Fruit fly (Drosophila melanogaster) whole organism, embryonic: ENCODE data around the gene CG10508.

ENCODE experiments used
- Abd-B ChIP-seq: fragments of 200-800 bp; sonication (Bioruptor generic); optimal IDR thresholded peaks from 2 replicates; lab custom pipeline; 2018; ENCODE audit warnings: missing biosample characterization, mild to moderate bottlenecking, missing genetic modification characterization, moderate library complexity
- Adf1 ChIP-seq: fragments of 200-800 bp; sonication (Bioruptor generic); IDR thresholded peaks from 2 replicates; pipeline ENCODE4 v1.3.6; 2022; ENCODE audit warnings: missing biosample characterization, missing genetic modification characterization
- Antp ChIP-seq: fragments of 200-800 bp; sonication (Bioruptor generic); optimal IDR thresholded peaks from 3 replicates; lab custom pipeline; 2016; ENCODE audit warnings: missing biosample characterization, missing genetic modification characterization
- Bgb ChIP-seq: fragments of 200-800 bp; sonication (Bioruptor generic); IDR thresholded peaks from 2 replicates; pipeline ENCODE4 v1.3.6; 2022; ENCODE audit warnings: missing biosample characterization, missing genetic modification characterization; ENCODE audit not compliant: partially characterized antibody
- CG10147 ChIP-seq: fragments of 200-800 bp; sonication (Bioruptor generic); optimal IDR thresholded peaks from 2 replicates; lab custom pipeline; 2019; ENCODE audit warnings: missing biosample characterization, mild to moderate bottlenecking, missing genetic modification characterization, moderate library complexity
- CG1024 ChIP-seq: fragments of 200-800 bp; sonication (Bioruptor generic); IDR thresholded peaks from 2 replicates; pipeline ENCODE4 v1.3.6; 2022; ENCODE audit warnings: missing biosample characterization, missing genetic modification characterization
- CG10267 ChIP-seq: fragments of 200-800 bp; sonication (Bioruptor generic); optimal IDR thresholded peaks from 2 replicates; lab custom pipeline; 2018; ENCODE audit warnings: missing biosample characterization, mild to moderate bottlenecking, missing genetic modification characterization, moderate library complexity
- CG10959 ChIP-seq: fragments of 200-800 bp; sonication (Bioruptor generic); IDR thresholded peaks from 2 replicates; pipeline ENCODE4 v1.3.6; 2022; ENCODE audit warnings: missing biosample characterization, missing genetic modification characterization
- CG12659 ChIP-seq: fragments of 200-800 bp; sonication (Bioruptor generic); optimal IDR thresholded peaks from 3 replicates; lab custom pipeline; 2017; ENCODE audit warnings: mild to moderate bottlenecking, missing biosample characterization, missing genetic modification reagents, missing genetic modification characterization
- CG14710 ChIP-seq: fragments of 200-800 bp; sonication (Bioruptor generic); optimal IDR thresholded peaks from 3 replicates; lab custom pipeline; 2019; ENCODE audit warnings: missing biosample characterization, mild to moderate bottlenecking, missing genetic modification characterization, moderate library complexity
- CG15479 ChIP-seq: fragments of 200-800 bp; sonication (Bioruptor generic); optimal IDR thresholded peaks from 3 replicates; lab custom pipeline; 2019; ENCODE audit warnings: missing biosample characterization, mild to moderate bottlenecking, missing genetic modification characterization, moderate library complexity
- CG17186 ChIP-seq: fragments of 200-800 bp; sonication (Bioruptor generic); optimal IDR thresholded peaks from 3 replicates; lab custom pipeline; 2017; ENCODE audit warnings: missing biosample characterization, missing genetic modification reagents, missing genetic modification characterization
- CG1832 ChIP-seq: fragments of 200-800 bp; sonication (Bioruptor generic); optimal IDR thresholded peaks from 2 replicates; lab custom pipeline; 2017; ENCODE audit warnings: missing biosample characterization, mild to moderate bottlenecking, missing genetic modification characterization, inconsistent platforms
- CG2875 ChIP-seq: fragments of 200-800 bp; sonication (Bioruptor generic); optimal IDR thresholded peaks from 2 replicates; lab custom pipeline; 2017; ENCODE audit warnings: missing biosample characterization, mild to moderate bottlenecking, missing genetic modification characterization, missing genetic modification reagents
- CG31441 ChIP-seq: fragments of 200-800 bp; sonication (Bioruptor generic); IDR thresholded peaks from 2 replicates; pipeline ENCODE4 v1.3.6; 2022; ENCODE audit warnings: missing biosample characterization, missing genetic modification characterization
- CG5953 ChIP-seq: fragments of 200-800 bp; sonication (Bioruptor generic); IDR thresholded peaks from 2 replicates; pipeline ENCODE4 v1.3.6; 2022; ENCODE audit warnings: missing biosample characterization, missing genetic modification characterization
- CG6175 ChIP-seq: fragments of 200-800 bp; sonication (Bioruptor generic); IDR thresholded peaks from 3 replicates; pipeline ENCODE4 v1.3.6; 2022; ENCODE audit warnings: missing biosample characterization, missing genetic modification characterization
- CG8281 ChIP-seq: fragments of 200-800 bp; sonication (Bioruptor generic); optimal IDR thresholded peaks from 2 replicates; lab custom pipeline; 2018; ENCODE audit warnings: missing biosample characterization, mild to moderate bottlenecking, missing genetic modification characterization, moderate library complexity
- CG8944 ChIP-seq: fragments of 200-800 bp; sonication (Bioruptor generic); optimal IDR thresholded peaks from 3 replicates; lab custom pipeline; 2016; ENCODE audit warnings: missing biosample characterization, missing genetic modification characterization
- Chrac-16 ChIP-seq: fragments of 200-800 bp; sonication (Bioruptor generic); optimal IDR thresholded peaks from 3 replicates; lab custom pipeline; 2016; ENCODE audit warnings: missing biosample characterization, missing genetic modification characterization
- D ChIP-seq, 2 experiments: fragments of 200-800 bp in 1 of 2; fragments of >200 bp in 1 of 2; sonication (Bioruptor generic) in 1 of 2; optimal IDR thresholded peaks; 2 replicates in 1 of 2; 3 replicates in 1 of 2; lab custom pipeline; 2017; ENCODE audit warnings: mild to moderate bottlenecking in 1 of 2, missing biosample characterization in 1 of 2, missing genetic modification characterization in 1 of 2, missing genetic modification reagents in 1 of 2
- Dfd ChIP-seq, 2 experiments: fragments of >200 bp; optimal IDR thresholded peaks; 2 replicates each; lab custom pipeline; 2017; ENCODE audit warnings: missing biosample characterization in 2 of 2, missing genetic modification characterization in 2 of 2
- Eip74EF ChIP-seq, 2 experiments: fragments of 200-800 bp in 1 of 2; fragments of >200 bp in 1 of 2; sonication (Bioruptor generic) in 1 of 2; optimal IDR thresholded peaks; 2 replicates each; lab custom pipeline; 2017 to 2019; ENCODE audit warnings: missing biosample characterization in 2 of 2, missing genetic modification characterization in 2 of 2, mild to moderate bottlenecking in 1 of 2, moderate library complexity in 1 of 2
- Ets97D ChIP-seq: fragments of 200-800 bp; sonication (Bioruptor generic); optimal IDR thresholded peaks from 3 replicates; lab custom pipeline; 2016; ENCODE audit warnings: missing biosample characterization, missing genetic modification characterization
- Hr39 ChIP-seq: fragments of >200 bp; optimal IDR thresholded peaks from 2 replicates; lab custom pipeline; 2017
- Mad ChIP-seq: fragments of 200-800 bp; sonication (Bioruptor generic); optimal IDR thresholded peaks from 2 replicates; lab custom pipeline; 2016; ENCODE audit warnings: missing biosample characterization, missing genetic modification characterization
- Mrtf ChIP-seq: fragments of 200-800 bp; sonication (Bioruptor generic); IDR thresholded peaks from 3 replicates; pipeline ENCODE4 v1.3.6; 2022; ENCODE audit warnings: missing biosample characterization, missing genetic modification characterization
- Ssrp ChIP-seq: fragments of 200-800 bp; sonication (Bioruptor generic); optimal IDR thresholded peaks from 2 replicates; lab custom pipeline; 2018; ENCODE audit warnings: missing biosample characterization, mild to moderate bottlenecking, missing genetic modification characterization, moderate library complexity
- bcd ChIP-seq: fragments of 200-800 bp; sonication (Bioruptor generic); optimal IDR thresholded peaks from 2 replicates; lab custom pipeline; 2017; ENCODE audit warnings: missing biosample characterization, mild to moderate bottlenecking, missing genetic modification characterization
- cato ChIP-seq: fragments of 200-800 bp; sonication (Bioruptor generic); optimal IDR thresholded peaks from 2 replicates; lab custom pipeline; 2016; ENCODE audit warnings: missing biosample characterization, missing genetic modification characterization, borderline replicate concordance
- ci ChIP-seq: fragments of 200-800 bp; sonication (Bioruptor generic); IDR thresholded peaks from 3 replicates; pipeline ENCODE4 v1.3.6; 2022; ENCODE audit warnings: missing biosample characterization, missing genetic modification characterization
- crp ChIP-seq, 2 experiments: fragments of 200-800 bp; sonication (Bioruptor generic); optimal IDR thresholded peaks; 2 replicates in 1 of 2; 3 replicates in 1 of 2; lab custom pipeline; 2017; ENCODE audit warnings: missing biosample characterization in 2 of 2, missing genetic modification characterization in 2 of 2, mild to moderate bottlenecking in 1 of 2, moderate library complexity in 1 of 2
- danr ChIP-seq: fragments of 200-800 bp; sonication (Bioruptor generic); IDR thresholded peaks from 2 replicates; pipeline ENCODE4 v1.3.6; 2022; ENCODE audit warnings: missing biosample characterization, missing genetic modification characterization
- dpn ChIP-seq, 2 experiments: fragments of 200-800 bp; sonication (Bioruptor generic); optimal IDR thresholded peaks; 3 replicates each; lab custom pipeline; 2016; ENCODE audit warnings: missing biosample characterization in 2 of 2, missing genetic modification characterization in 2 of 2
- ewg ChIP-seq: fragments of 200-800 bp; sonication (Bioruptor generic); optimal IDR thresholded peaks from 3 replicates; lab custom pipeline; 2017; ENCODE audit warnings: mild to moderate bottlenecking, missing biosample characterization, missing genetic modification reagents, missing genetic modification characterization
- gem ChIP-seq: fragments of 200-800 bp; sonication (Bioruptor generic); optimal IDR thresholded peaks from 2 replicates; lab custom pipeline; 2019; ENCODE audit warnings: missing biosample characterization, mild to moderate bottlenecking, missing genetic modification characterization, moderate library complexity
- h ChIP-seq: fragments of >200 bp; optimal IDR thresholded peaks from 2 replicates; lab custom pipeline; 2017
- hkb ChIP-seq, 2 experiments: fragments of 200-800 bp in 1 of 2; fragments of >200 bp in 1 of 2; sonication (Bioruptor generic) in 1 of 2; IDR thresholded peaks in 1 of 2; optimal IDR thresholded peaks in 1 of 2; 2 replicates each; pipeline versions ENCODE4 v1.3.6 to Lab custom; 2017 to 2022; ENCODE audit warnings: missing biosample characterization in 1 of 2, missing genetic modification characterization in 1 of 2
- ken ChIP-seq: fragments of 200-800 bp; sonication (Bioruptor generic); IDR thresholded peaks from 3 replicates; pipeline ENCODE4 v1.3.6; 2022; ENCODE audit warnings: missing biosample characterization, missing genetic modification characterization
- onecut ChIP-seq: fragments of 200-800 bp; sonication (Bioruptor generic); IDR thresholded peaks from 2 replicates; pipeline ENCODE4 v1.3.6; 2022; ENCODE audit warnings: missing biosample characterization, missing genetic modification characterization
- pros ChIP-seq: fragments of 200-800 bp; sonication (Bioruptor generic); optimal IDR thresholded peaks from 3 replicates; lab custom pipeline; 2019; ENCODE audit warnings: missing biosample characterization, mild to moderate bottlenecking, missing genetic modification characterization, moderate library complexity
- psq ChIP-seq: fragments of 200-800 bp; sonication (Bioruptor generic); optimal IDR thresholded peaks from 2 replicates; lab custom pipeline; 2017; ENCODE audit warnings: missing biosample characterization, missing genetic modification characterization
- schlank ChIP-seq: fragments of 200-800 bp; sonication (Bioruptor generic); optimal IDR thresholded peaks from 2 replicates; lab custom pipeline; 2018; ENCODE audit warnings: missing biosample characterization, mild to moderate bottlenecking, missing genetic modification characterization
- sens-2 ChIP-seq: fragments of 200-800 bp; sonication (Bioruptor generic); IDR thresholded peaks from 2 replicates; pipeline ENCODE4 v1.3.6; 2022; ENCODE audit warnings: missing biosample characterization, missing genetic modification characterization
- sim ChIP-seq: fragments of 200-800 bp; sonication (Bioruptor generic); IDR thresholded peaks from 2 replicates; pipeline ENCODE4 v1.3.6; 2022; ENCODE audit warnings: missing biosample characterization, missing genetic modification characterization
- tll ChIP-seq, 2 experiments: fragments of 200-800 bp in 1 of 2; fragments of >200 bp in 1 of 2; sonication (Bioruptor generic) in 1 of 2; optimal IDR thresholded peaks; 2 replicates each; lab custom pipeline; 2017 to 2019; ENCODE audit warnings: missing biosample characterization in 2 of 2, missing genetic modification characterization in 2 of 2, mild to moderate bottlenecking in 1 of 2, moderate library complexity in 1 of 2
- usp ChIP-seq: fragments of >200 bp; optimal IDR thresholded peaks from 2 replicates; lab custom pipeline; 2017; ENCODE audit warnings: missing biosample characterization, missing genetic modification characterization
- vnd ChIP-seq: fragments of 200-800 bp; sonication (Bioruptor generic); IDR thresholded peaks from 3 replicates; pipeline ENCODE4 v1.3.6; 2022; ENCODE audit warnings: missing biosample characterization, missing genetic modification characterization; ENCODE audit not compliant: partially characterized antibody

CG10508 gene

DNA sequence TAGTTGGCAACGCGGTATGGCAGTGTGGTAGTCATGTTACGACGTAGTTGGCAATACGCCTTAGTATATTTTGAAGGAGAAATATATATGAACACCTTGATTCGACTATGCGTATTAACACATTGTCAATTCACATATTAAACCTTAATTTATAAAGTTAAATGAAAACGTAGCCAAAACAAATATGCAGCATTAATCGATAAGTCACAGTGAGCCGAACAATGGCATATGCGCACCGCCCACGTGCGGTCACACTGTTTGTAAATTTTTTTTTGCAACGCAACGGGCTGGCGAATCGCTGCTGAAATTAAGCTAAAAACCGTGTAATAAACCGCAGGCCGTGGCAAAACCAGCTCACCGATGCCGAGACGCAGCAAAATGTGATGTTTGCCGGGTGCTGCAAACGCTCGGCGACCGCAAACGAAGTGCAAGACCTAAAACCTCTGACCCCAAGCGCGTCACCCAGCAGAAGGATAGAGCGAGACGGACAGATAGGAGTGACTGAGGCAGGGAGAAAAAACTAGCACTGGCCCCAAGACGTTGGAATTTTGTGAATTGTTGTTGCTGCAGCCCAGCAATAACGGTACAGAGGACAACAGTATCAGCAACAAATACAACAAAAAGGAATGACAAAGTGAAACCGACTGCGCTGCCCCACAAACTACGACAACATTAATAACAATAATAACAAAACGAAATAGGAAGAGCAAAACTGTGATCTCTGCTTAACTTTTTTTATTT lies 34.3 kb upstream of the CG10508 start (continued):
- peak in 1 of 2 experiments; percentile 18 for TF ChIP-seq crp (GFP tag; optimal IDR thresholded peaks at IDR 0.05; lab: Kevin White, UChicago)
- TF ChIP-seq CG8944 (GFP tag; lab: Kevin White, UChicago) = no peak
- TF ChIP-seq dpn (GFP tag; optimal IDR thresholded peaks at IDR 0.05; lab: Kevin White, UChicago) = no peak
- no peak for TF ChIP-seq h (lab: Kevin White, UChicago)
- TF ChIP-seq Mad (GFP tag; lab: Kevin White, UChicago) = peak; percentile 11
- TF ChIP-seq CG1024 (GFP tag; lab: Robert Waterston, UW) = no peak
- peak; percentile 38 for TF ChIP-seq ewg (GFP tag; lab: Kevin White, UChicago)
- peak; percentile 35; the same call in 1 of the 2 replicates for TF ChIP-seq Adf1
- TF ChIP-seq Bgb (GFP tag; lab: Robert Waterston, UW) = 0 out of 2 replicates have a peak, but pooled peaks have one; percentile 4
- TF ChIP-seq CG14710 = peak; percentile 65
- TF ChIP-seq CG10267 (tag; lab: Kevin White, UChicago) = peak; percentile 60
- no peak for TF ChIP-seq CG8281 (tag; lab: Kevin White, UChicago)
- TF ChIP-seq CG12659 (GFP tag; lab: Kevin White, UChicago) = peak; percentile 76
- TF ChIP-seq ci (GFP tag; lab: Robert Waterston, UW) = 0 out of 3 replicates have a peak, but pooled peaks have one; percentile 50
- no peak for TF ChIP-seq danr (GFP tag; lab: Robert Waterston, UW)
- TF ChIP-seq CG1832 (GFP tag; lab: Kevin White, UChicago) = peak; percentile 88
- no peak for TF ChIP-seq sens-2
- no peak for TF ChIP-seq CG2875 (GFP tag; lab: Kevin White, UChicago)
- TF ChIP-seq ken (GFP tag; lab: Robert Waterston, UW) = no peak
- TF ChIP-seq pros (GFP tag; lab: Kevin White, UChicago) = no peak
- TF ChIP-seq CG31441 (GFP tag; lab: Robert Waterston, UW) = peak; percentile 13; the same call in 1 of the 2 replicates
- 0 out of 3 replicates have a peak, but pooled peaks have one; percentile 29 for TF ChIP-seq vnd (GFP tag; lab: Robert Waterston, UW)
- TF ChIP-seq tll (GFP tag; optimal IDR thresholded peaks at IDR 0.05; lab: Kevin White, UChicago) = peak in 1 of 2 experiments; percentile 33
- no peak for TF ChIP-seq bcd
- peak; percentile 1 for TF ChIP-seq gem (tag; lab: Kevin White, UChicago)
- TF ChIP-seq Mrtf (GFP tag; lab: Robert Waterston, UW) = no peak
- no peak for TF ChIP-seq Chrac-16 (GFP tag; lab: Kevin White, UChicago)
- no peak for TF ChIP-seq Antp
- TF ChIP-seq Ets97D (GFP tag; lab: Kevin White, UChicago) = peak; percentile 70
- TF ChIP-seq onecut (GFP tag; lab: Robert Waterston, UW) = peak; percentile 11; the same call in 1 of the 2 replicates
- no peak for TF ChIP-seq CG6175 (GFP tag; lab: Robert Waterston, UW)
- TF ChIP-seq D (optimal IDR thresholded peaks at IDR 0.05; lab: Kevin White, UChicago) = no peak
- TF ChIP-seq D (GFP tag; optimal IDR thresholded peaks at IDR 0.05; lab: Kevin White, UChicago) = no peak
- TF ChIP-seq schlank (tag; lab: Kevin White, UChicago) = no peak
- no peak for TF ChIP-seq CG10959 (GFP tag; lab: Robert Waterston, UW)
- TF ChIP-seq Dfd (GFP tag; optimal IDR thresholded peaks at IDR 0.05; lab: Kevin White, UChicago) = no peak
- TF ChIP-seq CG15479 (GFP tag; lab: Kevin White, UChicago) = no peak
- no peak for TF ChIP-seq Hr39 (lab: Kevin White, UChicago)
- TF ChIP-seq Eip74EF (GFP tag; optimal IDR thresholded peaks at IDR 0.05; lab: Kevin White, UChicago) = no peak
- no peak for TF ChIP-seq sim
- TF ChIP-seq cato (GFP tag; lab: Kevin White, UChicago) = no peak
- no peak for TF ChIP-seq CG5953 (GFP tag; lab: Robert Waterston, UW)
- TF ChIP-seq Abd-B (GFP tag; lab: Kevin White, UChicago) = no peak
- TF ChIP-seq CG17186 (GFP tag; lab: Kevin White, UChicago) = peak; percentile 69
- peak; percentile 70 for TF ChIP-seq hkb (optimal IDR thresholded peaks at IDR 0.05; lab: Kevin White, UChicago)
- no peak for TF ChIP-seq hkb (GFP tag; IDR thresholded peaks at IDR 0.05; lab: Robert Waterston, UW)
- no peak for TF ChIP-seq usp (GFP tag; lab: Kevin White, UChicago)
- no peak for TF ChIP-seq psq (GFP tag; lab: Kevin White, UChicago)
- peak; percentile 6 for TF ChIP-seq CG10147 (GFP tag; lab: Kevin White, UChicago)
- TF ChIP-seq Ssrp (tag; lab: Kevin White, UChicago) = no peak
